Worm (Caenorhabditis elegans): ENCODE data around the gene nkcc-1.

nkcc-1 gene

ce11 chrIV:14115556-14115955 is 8.3 kb downstream of the nkcc-1 start:
- TF ChIP-seq nhr-23 (tag; optimal IDR thresholded peaks at IDR 0.05) (no peak), crh-2 (tag; optimal IDR thresholded peaks at IDR 0.05) (no peak), ceh-82 (tag; optimal IDR thresholded peaks at IDR 0.05) (no peak), nhr-25 (tag; optimal IDR thresholded peaks at IDR 0.05) (no peak)

- TF ChIP-seq unc-62 (GFP tag; optimal IDR thresholded peaks at IDR 0.05) (no peak), zag-1 (tag; optimal IDR thresholded peaks at IDR 0.05) (no peak), nhr-25 (tag; optimal IDR thresholded peaks at IDR 0.05) (no peak), nhr-129 (tag; optimal IDR thresholded peaks at IDR 0.05) (no peak), nhr-10 (tag; optimal IDR thresholded peaks at IDR 0.05) (no peak), snpc-4 (tag; optimal IDR thresholded peaks at IDR 0.05) (no peak), ceh-16 (tag; optimal IDR thresholded peaks at IDR 0.05) (no peak), mab-5 (tag; optimal IDR thresholded peaks at IDR 0.05) (no peak), nhr-237 (tag; optimal IDR thresholded peaks at IDR 0.05) (no peak), Y55F3AM.14 (GFP tag; optimal IDR thresholded peaks at IDR 0.05) (no peak)
These were observed 8.8 kb downstream of the nkcc-1 start for ce11 chrIV:14115045-14115444.

- no peak for TF ChIP-seq unc-62 (GFP tag; optimal IDR thresholded peaks at IDR 0.05)
- TF ChIP-seq aly-2 (tag; optimal IDR thresholded peaks at IDR 0.05) = no peak
- TF ChIP-seq Y55F3AM.14 (GFP tag; optimal IDR thresholded peaks at IDR 0.05) = no peak
- no peak for TF ChIP-seq ceh-16 (tag; optimal IDR thresholded peaks at IDR 0.05)
- TF ChIP-seq ceh-82 (tag; optimal IDR thresholded peaks at IDR 0.05) = no peak
- TF ChIP-seq ztf-4 (tag; optimal IDR thresholded peaks at IDR 0.05) = no peak
- no peak for TF ChIP-seq gmeb-1 (tag; optimal IDR thresholded peaks at IDR 0.05)
- no peak for TF ChIP-seq zag-1 (tag; optimal IDR thresholded peaks at IDR 0.05)
- TF ChIP-seq egl-27 (tag; optimal IDR thresholded peaks at IDR 0.05) = no peak
- no peak for TF ChIP-seq sma-3 (GFP tag; optimal IDR thresholded peaks at IDR 0.05)
- TF ChIP-seq nhr-25 (tag; optimal IDR thresholded peaks at IDR 0.05) = no peak
- TF ChIP-seq skn-1 (tag; optimal IDR thresholded peaks at IDR 0.05) = no peak
- TF ChIP-seq elt-3 (tag; optimal IDR thresholded peaks at IDR 0.05) = no peak
- TF ChIP-seq snpc-4 (tag; optimal IDR thresholded peaks at IDR 0.05) = no peak
- no peak for TF ChIP-seq C34F6.9 (tag; optimal IDR thresholded peaks at IDR 0.05)
These were observed 9.5 kb downstream of the nkcc-1 start for ce11 chrIV:14114357-14114756.

- TF ChIP-seq gmeb-1 (tag; optimal IDR thresholded peaks at IDR 0.05) = no peak
- TF ChIP-seq egl-27 (tag; optimal IDR thresholded peaks at IDR 0.05) = no peak
- no peak for TF ChIP-seq nhr-237 (tag; optimal IDR thresholded peaks at IDR 0.05)
- no peak for TF ChIP-seq lin-11 (tag; optimal IDR thresholded peaks at IDR 0.05)
- TF ChIP-seq unc-39 (tag; optimal IDR thresholded peaks at IDR 0.05) = no peak
- TF ChIP-seq sma-3 (GFP tag; optimal IDR thresholded peaks at IDR 0.05) = no peak
- no peak for TF ChIP-seq nhr-25 (tag; optimal IDR thresholded peaks at IDR 0.05)
- TF ChIP-seq crh-2 (tag; optimal IDR thresholded peaks at IDR 0.05) = no peak
- no peak for TF ChIP-seq Y55F3AM.14 (GFP tag; optimal IDR thresholded peaks at IDR 0.05)
- TF ChIP-seq ztf-1 (GFP tag; conservative IDR thresholded peaks at IDR 0.05) = no peak
- no peak for TF ChIP-seq elt-1 (tag; optimal IDR thresholded peaks at IDR 0.05)
- TF ChIP-seq fos-1 (tag; optimal IDR thresholded peaks at IDR 0.05) = no peak
- no peak for TF ChIP-seq F13H6.1 (tag; optimal IDR thresholded peaks at IDR 0.05)
These were observed 10.2 kb downstream of the nkcc-1 start for ce11 chrIV:14113621-14114020.

ce11 chrIV:14107647-14108046 is 16.2 kb downstream of the nkcc-1 start:
- no peak for TF ChIP-seq unc-39 (tag; optimal IDR thresholded peaks at IDR 0.05)
- TF ChIP-seq lin-13 (GFP tag; optimal IDR thresholded peaks at IDR 0.05) = no peak
- no peak for TF ChIP-seq nhr-25 (tag; optimal IDR thresholded peaks at IDR 0.05)
- TF ChIP-seq nhr-6 (tag; optimal IDR thresholded peaks at IDR 0.05) = no peak
- TF ChIP-seq nhr-12 (tag; optimal IDR thresholded peaks at IDR 0.05) = no peak
- no peak for TF ChIP-seq ceh-82 (tag; optimal IDR thresholded peaks at IDR 0.05)
- no peak for TF ChIP-seq crh-2 (tag; optimal IDR thresholded peaks at IDR 0.05)

- TF ChIP-seq C34F6.9 (tag; optimal IDR thresholded peaks at IDR 0.05) (no peak), alr-1 (tag; optimal IDR thresholded peaks at IDR 0.05) (no peak)
These were observed 17.6 kb downstream of the nkcc-1 start, which contains the start of gene ins-34 for ce11 chrIV:14106274-14106673. TSS of gene ins-34 (plus strand) at chrIV:14106574.

- no peak for TF ChIP-seq ztf-4 (tag; optimal IDR thresholded peaks at IDR 0.05)
- TF ChIP-seq fos-1 (tag; optimal IDR thresholded peaks at IDR 0.05) = no peak
- no peak for TF ChIP-seq dmd-4 (tag; optimal IDR thresholded peaks at IDR 0.05)
- TF ChIP-seq mbf-1 (tag; optimal IDR thresholded peaks at IDR 0.05) = no peak
- TF ChIP-seq lin-11 (tag; optimal IDR thresholded peaks at IDR 0.05) = no peak
- no peak for TF ChIP-seq gmeb-1 (tag; optimal IDR thresholded peaks at IDR 0.05)
- no peak for TF ChIP-seq egl-27 (tag; optimal IDR thresholded peaks at IDR 0.05)
- TF ChIP-seq unc-62 (GFP tag; optimal IDR thresholded peaks at IDR 0.05) = no peak
- no peak for TF ChIP-seq mdl-1 (tag; optimal IDR thresholded peaks at IDR 0.05)
- no peak for TF ChIP-seq F13H6.1 (tag; optimal IDR thresholded peaks at IDR 0.05)
- TF ChIP-seq ztf-11 (tag; optimal IDR thresholded peaks at IDR 0.05) = no peak
- no peak for TF ChIP-seq mab-5 (tag; optimal IDR thresholded peaks at IDR 0.05)
- TF ChIP-seq nhr-11 (tag; optimal IDR thresholded peaks at IDR 0.05) = no peak
- no peak for TF ChIP-seq peb-1 (tag; optimal IDR thresholded peaks at IDR 0.05)
- no peak for TF ChIP-seq aly-2 (tag; optimal IDR thresholded peaks at IDR 0.05)
- no peak for TF ChIP-seq snpc-4 (tag; optimal IDR thresholded peaks at IDR 0.05)
- TF ChIP-seq blmp-1 (tag; optimal IDR thresholded peaks at IDR 0.05; ENCODE audit: insufficient read depth) = no peak
- TF ChIP-seq ceh-16 (tag; optimal IDR thresholded peaks at IDR 0.05) = no peak
- TF ChIP-seq ztf-1 (GFP tag; conservative IDR thresholded peaks at IDR 0.05) = no peak
These were observed 19.1 kb downstream of the nkcc-1 start for ce11 chrIV:14104745-14105144.
